Fruit fly (Drosophila melanogaster): Measurements from ENCODE around the gene Or85d.

Gene Or85d

dm6 chr3R:8561522-8561921 is 9.1 kb downstream of the Or85d start, which contains the start of gene pch2:
Gene pch2 (minus strand): TSS chr3R:8561764.
- TF ChIP-seq CG9948 (tag; optimal IDR thresholded peaks at IDR 0.05) (no peak), fd96Ca (GFP tag; IDR thresholded peaks at IDR 0.05) (no peak), CG13204 (GFP tag; optimal IDR thresholded peaks at IDR 0.05) (no peak), D1 (tag; optimal IDR thresholded peaks at IDR 0.05) (no peak), CG4496 (GFP tag; IDR thresholded peaks at IDR 0.05) (no peak), CG14655 (GFP tag; optimal IDR thresholded peaks at IDR 0.05) (no peak), CG15710 (tag; optimal IDR thresholded peaks at IDR 0.05) (no peak), Pif1B (GFP tag; optimal IDR thresholded peaks at IDR 0.05) (no peak), Snoo (tag; optimal IDR thresholded peaks at IDR 0.05) (no peak), rn (GFP tag; IDR thresholded peaks at IDR 0.05) (no peak), gl (tag; optimal IDR thresholded peaks at IDR 0.05) (no peak), CG10348 (GFP tag; IDR thresholded peaks at IDR 0.05) (no peak), CG32121 (GFP tag; IDR thresholded peaks at IDR 0.05) (no peak), CG12605 (GFP tag; IDR thresholded peaks at IDR 0.05) (no peak), CG8159 (tag; optimal IDR thresholded peaks at IDR 0.05) (no peak), EcR (GFP tag; optimal IDR thresholded peaks at IDR 0.05) (no peak), CG34367 (tag; optimal IDR thresholded peaks at IDR 0.05) (no peak), CG8301 (tag; optimal IDR thresholded peaks at IDR 0.05) (no peak), CG17806 (tag; optimal IDR thresholded peaks at IDR 0.05) (no peak)

DNA sequence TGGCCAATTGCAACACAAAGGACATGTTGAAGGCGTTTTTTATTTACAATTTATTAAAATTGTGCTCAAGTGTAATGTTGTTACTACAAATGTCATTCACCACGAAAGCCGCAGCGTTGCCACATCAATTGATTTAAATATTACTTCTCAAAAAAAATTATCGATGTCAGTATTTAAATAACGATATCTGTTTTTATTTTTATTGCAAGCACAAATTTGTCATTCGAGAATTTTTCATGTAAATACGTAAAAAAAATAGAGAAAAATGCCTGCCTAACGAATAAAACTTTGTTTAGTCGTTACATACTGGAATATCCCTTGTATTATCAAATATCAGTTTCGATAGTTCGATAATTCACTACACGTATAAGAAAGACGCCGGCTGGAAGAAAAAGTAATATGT is 10.1 kb downstream of the Or85d start, which contains the start of the genes mRpS18A and CG31460:
TSS of gene mRpS18A (minus strand) at position 110 of the 403 bp plus-strand sequence.
TSS of gene CG31460 (plus strand) at position 190 of the 403 bp plus-strand sequence.
- no peak for TF ChIP-seq CG17806 (tag; optimal IDR thresholded peaks at IDR 0.05)
- TF ChIP-seq CG13204 (GFP tag; optimal IDR thresholded peaks at IDR 0.05) = no peak
- TF ChIP-seq CG10348 (GFP tag; IDR thresholded peaks at IDR 0.05) = no peak
- no peak for TF ChIP-seq CG8159 (tag; optimal IDR thresholded peaks at IDR 0.05)
- TF ChIP-seq rn (GFP tag; IDR thresholded peaks at IDR 0.05) = no peak
- no peak for TF ChIP-seq EcR (GFP tag; optimal IDR thresholded peaks at IDR 0.05)
- no peak for TF ChIP-seq CG9948 (tag; optimal IDR thresholded peaks at IDR 0.05)
- no peak for TF ChIP-seq D1 (tag; optimal IDR thresholded peaks at IDR 0.05)
- no peak for TF ChIP-seq Pif1A (GFP tag; optimal IDR thresholded peaks at IDR 0.05)
- no peak for TF ChIP-seq Pif1B (GFP tag; optimal IDR thresholded peaks at IDR 0.05)
- TF ChIP-seq CG15710 (tag; optimal IDR thresholded peaks at IDR 0.05) = no peak
- TF ChIP-seq CG12605 (GFP tag; IDR thresholded peaks at IDR 0.05) = no peak
- TF ChIP-seq Snoo (tag; optimal IDR thresholded peaks at IDR 0.05) = no peak
- no peak for TF ChIP-seq fd96Ca (GFP tag; IDR thresholded peaks at IDR 0.05)
- no peak for TF ChIP-seq CG34367 (tag; optimal IDR thresholded peaks at IDR 0.05)
- no peak for TF ChIP-seq gl (tag; optimal IDR thresholded peaks at IDR 0.05)
- TF ChIP-seq CG32121 (GFP tag; IDR thresholded peaks at IDR 0.05) = no peak
- no peak for TF ChIP-seq CG8301 (tag; optimal IDR thresholded peaks at IDR 0.05)
- no peak for TF ChIP-seq CG4496 (GFP tag; IDR thresholded peaks at IDR 0.05)

DNA sequence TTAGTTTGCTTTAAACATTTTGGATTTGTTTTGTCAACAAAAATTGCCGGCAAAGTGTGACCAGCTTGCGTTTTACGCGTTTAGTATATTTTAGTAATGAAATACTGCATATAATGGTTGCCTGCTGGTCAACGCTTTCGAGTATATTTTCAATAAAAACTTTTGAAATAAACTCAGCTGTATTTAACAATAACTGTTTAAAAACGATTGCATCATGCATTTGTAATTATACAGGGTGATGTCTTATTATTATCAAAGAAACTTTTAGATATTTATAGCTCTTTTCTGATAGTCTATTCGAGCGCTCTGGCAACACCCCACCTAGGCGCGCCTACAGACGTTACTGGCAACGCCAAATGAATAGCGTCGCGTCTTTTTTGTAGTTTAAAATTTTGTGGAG is 11.4 kb downstream of the Or85d start, which contains the start of gene Cenp-C:
TSS of gene Cenp-C (plus strand) at position 332 of the 400 bp plus-strand sequence.
- TF ChIP-seq CG8301 (tag; optimal IDR thresholded peaks at IDR 0.05) (no peak), rn (GFP tag; IDR thresholded peaks at IDR 0.05) (no peak), CG14655 (GFP tag; optimal IDR thresholded peaks at IDR 0.05) (no peak), CG8159 (tag; optimal IDR thresholded peaks at IDR 0.05) (no peak), CG13204 (GFP tag; optimal IDR thresholded peaks at IDR 0.05) (no peak), CG4496 (GFP tag; IDR thresholded peaks at IDR 0.05) (no peak), D1 (tag; optimal IDR thresholded peaks at IDR 0.05) (no peak), CG34367 (tag; optimal IDR thresholded peaks at IDR 0.05) (no peak), CG15710 (tag; optimal IDR thresholded peaks at IDR 0.05) (no peak), Ets98B (GFP tag; IDR thresholded peaks at IDR 0.05) (no peak), Pif1B (GFP tag; optimal IDR thresholded peaks at IDR 0.05) (no peak), gl (tag; optimal IDR thresholded peaks at IDR 0.05) (no peak)

- peak; percentile 61 for TF ChIP-seq CG8159 (tag; optimal IDR thresholded peaks at IDR 0.05)
- TF ChIP-seq fd96Ca (GFP tag; IDR thresholded peaks at IDR 0.05) = 0 out of 3 replicates have a peak, but pooled peaks have one; percentile 20
- peak; percentile 5 for TF ChIP-seq CG34367 (tag; optimal IDR thresholded peaks at IDR 0.05)
- TF ChIP-seq CG12605 (GFP tag; IDR thresholded peaks at IDR 0.05) = peak; percentile 38; the same call in 1 of the 2 replicates
- peak; percentile 40 for TF ChIP-seq CG15710 (tag; optimal IDR thresholded peaks at IDR 0.05)
- peak; percentile 8 for TF ChIP-seq CG8301 (tag; optimal IDR thresholded peaks at IDR 0.05)
- TF ChIP-seq CG32121 (GFP tag; IDR thresholded peaks at IDR 0.05) = no peak
- TF ChIP-seq CG14655 (GFP tag; optimal IDR thresholded peaks at IDR 0.05) = peak; percentile 46
- no peak for TF ChIP-seq D1 (tag; optimal IDR thresholded peaks at IDR 0.05)
- TF ChIP-seq CG13204 (GFP tag; optimal IDR thresholded peaks at IDR 0.05) = no peak
- TF ChIP-seq CG9948 (tag; optimal IDR thresholded peaks at IDR 0.05) = peak; percentile 45
Observed at dm6 chr3R:8577409-8578255, 25.2 kb downstream of the Or85d start, which contains the start of gene 5-HT2B. Gene 5-HT2B (plus strand): TSS chr3R:8578205.

DNA sequence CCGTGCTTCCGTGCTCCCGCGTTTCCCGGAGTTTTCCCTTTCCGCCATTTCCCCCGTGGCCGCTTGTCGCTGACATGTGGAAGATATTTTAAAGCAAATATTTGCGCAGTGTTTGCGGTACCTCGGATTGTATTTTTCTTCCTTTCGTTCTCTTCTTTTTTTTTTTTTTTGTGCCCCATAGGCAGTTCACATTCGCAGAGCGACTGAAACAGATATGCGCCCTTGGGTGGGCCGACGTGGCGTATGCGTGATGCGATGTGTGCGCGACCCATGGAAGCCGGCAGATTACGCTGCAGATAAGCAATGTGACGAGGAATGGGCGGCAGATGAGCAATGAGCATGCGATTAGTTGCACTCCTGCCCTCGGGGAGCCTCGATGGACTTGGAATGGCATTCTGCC is 35.5 kb downstream of the Or85d start:
- TF ChIP-seq CG8159 (tag; optimal IDR thresholded peaks at IDR 0.05) (no peak), CG4496 (GFP tag; IDR thresholded peaks at IDR 0.05) (no peak), Ets98B (GFP tag; IDR thresholded peaks at IDR 0.05) (no peak), CG10348 (GFP tag; IDR thresholded peaks at IDR 0.05) (no peak), Snoo (tag; optimal IDR thresholded peaks at IDR 0.05) (no peak), gl (tag; optimal IDR thresholded peaks at IDR 0.05) (no peak), CG13204 (GFP tag; optimal IDR thresholded peaks at IDR 0.05) (no peak), CG12605 (GFP tag; IDR thresholded peaks at IDR 0.05) (no peak), Pif1A (GFP tag; optimal IDR thresholded peaks at IDR 0.05) (no peak), CG32121 (GFP tag; IDR thresholded peaks at IDR 0.05) (no peak), D1 (tag; optimal IDR thresholded peaks at IDR 0.05) (no peak), fd96Ca (GFP tag; IDR thresholded peaks at IDR 0.05) (no peak), EcR (GFP tag; optimal IDR thresholded peaks at IDR 0.05) (no peak), CG9948 (tag; optimal IDR thresholded peaks at IDR 0.05) (no peak), CG14655 (GFP tag; optimal IDR thresholded peaks at IDR 0.05) (no peak), CG8301 (tag; optimal IDR thresholded peaks at IDR 0.05) (no peak), rn (GFP tag; IDR thresholded peaks at IDR 0.05) (no peak), CG15710 (tag; optimal IDR thresholded peaks at IDR 0.05) (no peak)
